Fruit fly (Drosophila melanogaster): Measurements from ENCODE around the gene CG43703.
A peak's percentile ranks its signal among the peaks of the same experiment; 100 is the strongest.

CG43703 gene

dm6 chr2L:3813255-3813875, 48.1 kb downstream of the CG43703 start, which contains the start of gene CG3407 (continued):
- TF ChIP-seq vfl (GFP tag; optimal IDR thresholded peaks at IDR 0.05) (peak; percentile 76), CG3995 (GFP tag; optimal IDR thresholded peaks at IDR 0.05) (peak; percentile 16), pfk (GFP tag; optimal IDR thresholded peaks at IDR 0.05) (no peak), CG10267 (tag; optimal IDR thresholded peaks at IDR 0.05) (peak; percentile 99), ranshi (GFP tag; IDR thresholded peaks at IDR 0.05) (no peak), Pdp1 (GFP tag; optimal IDR thresholded peaks at IDR 0.05) (peak in 1 of 2 experiments; percentile 49), Hr39 (optimal IDR thresholded peaks at IDR 0.05) (no peak), gro (GFP tag; optimal IDR thresholded peaks at IDR 0.05) (peak; percentile 82), Xbp1 (GFP tag; optimal IDR thresholded peaks at IDR 0.05) (peak; percentile 28), Ravus (GFP tag; IDR thresholded peaks at IDR 0.05) (no peak), CG10209 (GFP tag; optimal IDR thresholded peaks at IDR 0.05) (peak; percentile 26), Opbp (GFP tag; IDR thresholded peaks at IDR 0.05; ENCODE audit: partially characterized antibody) (peak; percentile 75), grn (GFP tag; optimal IDR thresholded peaks at IDR 0.05) (no peak), Rx (GFP tag; IDR thresholded peaks at IDR 0.05) (no peak), CG4282 (GFP tag; optimal IDR thresholded peaks at IDR 0.05) (peak; percentile 23), BEAF-32 (GFP tag; optimal IDR thresholded peaks at IDR 0.05) (peak; percentile 66), hkb (optimal IDR thresholded peaks at IDR 0.05) (peak; percentile 38), hkb (GFP tag; IDR thresholded peaks at IDR 0.05) (no peak), maf-S (GFP tag; optimal IDR thresholded peaks at IDR 0.05) (peak; percentile 56), grau (tag; optimal IDR thresholded peaks at IDR 0.05) (peak; percentile 23), TFAM (GFP tag; optimal IDR thresholded peaks at IDR 0.05) (no peak), lilli (GFP tag; optimal IDR thresholded peaks at IDR 0.05) (peak; percentile 64), CG17186 (GFP tag; optimal IDR thresholded peaks at IDR 0.05) (peak; percentile 12), CG11247 (GFP tag; IDR thresholded peaks at IDR 0.05) (no peak; the same call in 1 of the 2 replicates), p53 (GFP tag; optimal IDR thresholded peaks at IDR 0.05) (peak; percentile 7), CG12155 (GFP tag; optimal IDR thresholded peaks at IDR 0.05) (peak; percentile 46), zen (tag; optimal IDR thresholded peaks at IDR 0.05) (peak; percentile 37), Xrp1 (GFP tag; IDR thresholded peaks at IDR 0.05) (no peak), zfh1 (GFP tag; IDR thresholded peaks at IDR 0.05) (peak; percentile 53; the same call in 2 of the 3 replicates), nau (GFP tag; optimal IDR thresholded peaks at IDR 0.05) (no peak), ttk (GFP tag; IDR thresholded peaks at IDR 0.05) (no peak), Mad (GFP tag; optimal IDR thresholded peaks at IDR 0.05) (peak; percentile 72), CG31365 (tag; optimal IDR thresholded peaks at IDR 0.05) (peak; percentile 99), CG5180 (GFP tag; optimal IDR thresholded peaks at IDR 0.05) (no peak), HLH3B (GFP tag; IDR thresholded peaks at IDR 0.05) (peak; percentile 36; the same call in 1 of the 2 replicates), bcd (GFP tag; optimal IDR thresholded peaks at IDR 0.05) (peak; percentile 22), Antp (GFP tag; optimal IDR thresholded peaks at IDR 0.05) (peak; percentile 38), Eip74EF (GFP tag; optimal IDR thresholded peaks at IDR 0.05) (peak in 1 of 2 experiments; percentile 21), kay (GFP tag; optimal IDR thresholded peaks at IDR 0.05) (peak; percentile 25), slp2 (GFP tag; optimal IDR thresholded peaks at IDR 0.05) (peak; percentile 33), Gug (GFP tag; IDR thresholded peaks at IDR 0.05) (no peak; the same call in 3 of the 4 replicates), CG8290 (GFP tag; optimal IDR thresholded peaks at IDR 0.05) (peak; percentile 60), CG8290 (tag; optimal IDR thresholded peaks at IDR 0.05) (no peak), onecut (GFP tag; IDR thresholded peaks at IDR 0.05) (peak; percentile 54), H2.0 (GFP tag; IDR thresholded peaks at IDR 0.05) (0 out of 2 replicates have a peak, but pooled peaks have one; percentile 28), da (GFP tag; optimal IDR thresholded peaks at IDR 0.05) (no peak), CG12659 (GFP tag; optimal IDR thresholded peaks at IDR 0.05) (peak; percentile 75), tna (GFP tag; IDR thresholded peaks at IDR 0.05; ENCODE audit: partially characterized antibody) (peak; percentile 57), CG3838 (GFP tag; optimal IDR thresholded peaks at IDR 0.05) (no peak), CG15514 (GFP tag; optimal IDR thresholded peaks at IDR 0.05) (peak; percentile 49), gfzf (GFP tag; optimal IDR thresholded peaks at IDR 0.05) (peak; percentile 29)

Measured in whole organism, embryonic.